Worm (Caenorhabditis elegans) whole organism, late embryonic: ENCODE data around the gene oig-4.

ENCODE experiments used
- K02D7.2 ChIP-seq: sonication (generic microtip); optimal IDR thresholded peaks from 2 replicates; lab custom pipeline; 2017; ENCODE audit warnings: mild to moderate bottlenecking, missing genetic modification characterization, missing compliant biosample characterization
- ama-1 ChIP-seq: fragments of 150-350 bp; optimal IDR thresholded peaks from 2 replicates; lab custom pipeline; 2014
- elt-4 ChIP-seq: sonication (generic microtip); optimal IDR thresholded peaks from 2 replicates; lab custom pipeline; 2016; ENCODE audit warnings: missing genetic modification characterization, missing compliant biosample characterization
- hlh-30 ChIP-seq: sonication (generic microtip); optimal IDR thresholded peaks from 2 replicates; lab custom pipeline; 2017; ENCODE audit warnings: antibody characterized with exemption, missing genetic modification characterization, missing compliant biosample characterization; ENCODE audit not compliant: insufficient read depth
- unc-86 ChIP-seq: sonication (generic microtip); optimal IDR thresholded peaks from 2 replicates; lab custom pipeline; 2016; ENCODE audit warnings: missing genetic modification characterization, missing compliant biosample characterization

- TF ChIP-seq unc-86 (no peak), ama-1 (lab: Kevin White, UChicago) (no peak), K02D7.2 (tag; lab: Kevin White, UChicago) (no peak), elt-4 (tag; lab: Kevin White, UChicago) (no peak), hlh-30 (tag; lab: Kevin White, UChicago) (no peak)
These were observed 8.0 kb upstream of the oig-4 start, which contains the start of gene osm-8 for ce11 chrII:7605306-7605705.
